Worm (Caenorhabditis elegans) whole organism, mixed stage, embryonic: ENCODE measurements around the gene F17C11.4.

Experiments used
- M03D4.4 ChIP-seq: sonication (generic microtip); optimal IDR thresholded peaks from 2 replicates; lab custom pipeline; 2017; ENCODE audit warnings: mild to moderate bottlenecking, missing genetic modification characterization, missing compliant biosample characterization
- bed-3 ChIP-seq: fragments of 200-800 bp; sonication (Bioruptor generic); optimal IDR thresholded peaks from 3 replicates; lab custom pipeline; 2018; ENCODE audit warnings: mild to moderate bottlenecking, missing genetic modification characterization, moderate library complexity, missing compliant biosample characterization
- blmp-1 ChIP-seq: fragments of 150-350 bp; optimal IDR thresholded peaks from 2 replicates; lab custom pipeline; 2014; ENCODE audit warnings: missing biosample characterization, missing genetic modification characterization
- ceh-39 ChIP-seq: fragments of 150-350 bp; optimal IDR thresholded peaks from 2 replicates; lab custom pipeline; 2014; ENCODE audit warnings: missing biosample characterization, missing genetic modification characterization
- ceh-43 ChIP-seq: fragments of 200-800 bp; sonication (Bioruptor generic); optimal IDR thresholded peaks from 2 replicates; lab custom pipeline; 2018; ENCODE audit warnings: mild to moderate bottlenecking, missing genetic modification characterization, moderate library complexity, missing compliant biosample characterization
- ceh-83 ChIP-seq: fragments of 200-800 bp; sonication (Bioruptor generic); optimal IDR thresholded peaks from 2 replicates; lab custom pipeline; 2018; ENCODE audit warnings: mild to moderate bottlenecking, missing genetic modification characterization, missing compliant biosample characterization
- ces-1 ChIP-seq: fragments of 150-350 bp; optimal IDR thresholded peaks from 2 replicates; lab custom pipeline; 2014; ENCODE audit warnings: missing biosample characterization, missing genetic modification reagents, missing genetic modification characterization
- cnd-1 ChIP-seq: fragments of 200-800 bp; sonication (Bioruptor generic); optimal IDR thresholded peaks from 2 replicates; lab custom pipeline; 2018; ENCODE audit warnings: mild to moderate bottlenecking, missing genetic modification characterization, missing compliant biosample characterization
- drap-1 ChIP-seq: fragments of 200-800 bp; sonication (Bioruptor generic); optimal IDR thresholded peaks from 3 replicates; lab custom pipeline; 2018; ENCODE audit warnings: mild to moderate bottlenecking, missing genetic modification characterization, missing compliant biosample characterization
- elt-1 ChIP-seq: sonication (generic microtip); optimal IDR thresholded peaks from 2 replicates; lab custom pipeline; 2017; ENCODE audit warnings: missing genetic modification characterization, mild to moderate bottlenecking, missing compliant biosample characterization, antibody characterized with exemption, moderate library complexity, borderline replicate concordance; ENCODE audit not compliant: insufficient read depth
- elt-3 ChIP-seq: fragments of 150-350 bp; optimal IDR thresholded peaks from 2 replicates; lab custom pipeline; 2014; ENCODE audit warnings: missing biosample characterization, missing genetic modification characterization
- flh-1 ChIP-seq: fragments of 200-800 bp; sonication (Bioruptor generic); optimal IDR thresholded peaks from 2 replicates; lab custom pipeline; 2018; ENCODE audit warnings: mild to moderate bottlenecking, missing genetic modification characterization, moderate library complexity, missing compliant biosample characterization
- ham-2 ChIP-seq: fragments of 200-800 bp; sonication (Bioruptor generic); optimal IDR thresholded peaks from 2 replicates; lab custom pipeline; 2018; ENCODE audit warnings: mild to moderate bottlenecking, missing genetic modification characterization, missing compliant biosample characterization
- hlh-1 ChIP-seq: fragments of 150-350 bp; optimal IDR thresholded peaks from 2 replicates; lab custom pipeline; 2014; ENCODE audit warnings: missing biosample characterization, missing genetic modification reagents, missing genetic modification characterization
- lin-13 ChIP-seq: fragments of 150-350 bp; optimal IDR thresholded peaks from 2 replicates; lab custom pipeline; 2014; ENCODE audit warnings: missing biosample characterization, missing genetic modification characterization
- lin-32 ChIP-seq: fragments of 200-800 bp; sonication (Bioruptor generic); optimal IDR thresholded peaks from 2 replicates; lab custom pipeline; 2018; ENCODE audit warnings: mild to moderate bottlenecking, missing genetic modification characterization, missing compliant biosample characterization
- lsy-2 ChIP-seq: fragments of 150-350 bp; optimal IDR thresholded peaks from 2 replicates; lab custom pipeline; 2014; ENCODE audit warnings: missing biosample characterization, missing genetic modification characterization
- mab-5 ChIP-seq: fragments of 150-350 bp; optimal IDR thresholded peaks from 2 replicates; lab custom pipeline; 2014; ENCODE audit warnings: missing biosample characterization, missing genetic modification characterization
- mep-1 ChIP-seq: fragments of 150-350 bp; optimal IDR thresholded peaks from 2 replicates; lab custom pipeline; 2017; ENCODE audit warnings: missing biosample characterization, missing genetic modification reagents, missing genetic modification characterization, inconsistent platforms
- mls-2 ChIP-seq: sonication (generic microtip); optimal IDR thresholded peaks from 2 replicates; lab custom pipeline; 2016; ENCODE audit warnings: mild to moderate bottlenecking, missing genetic modification characterization, moderate library complexity, missing compliant biosample characterization
- nhr-12 ChIP-seq: fragments of 150-350 bp; optimal IDR thresholded peaks from 2 replicates; lab custom pipeline; 2014; ENCODE audit warnings: missing biosample characterization, missing genetic modification characterization
- nhr-2 ChIP-seq: fragments of 150-350 bp; optimal IDR thresholded peaks from 2 replicates; lab custom pipeline; 2014; ENCODE audit warnings: missing biosample characterization, missing genetic modification characterization
- nhr-237 ChIP-seq: fragments of 150-350 bp; optimal IDR thresholded peaks from 2 replicates; lab custom pipeline; 2014; ENCODE audit warnings: missing biosample characterization, missing genetic modification characterization
- nhr-76 ChIP-seq: sonication (generic microtip); optimal IDR thresholded peaks from 2 replicates; lab custom pipeline; 2017; ENCODE audit warnings: missing biosample characterization, missing genetic modification characterization
- pha-4 ChIP-seq: fragments of 150-350 bp; optimal IDR thresholded peaks from 2 replicates; lab custom pipeline; 2018; ENCODE audit warnings: missing biosample characterization, missing genetic modification reagents, missing genetic modification characterization
- sem-2 ChIP-seq: fragments of 200-800 bp; sonication (Bioruptor generic); optimal IDR thresholded peaks from 2 replicates; lab custom pipeline; 2018; ENCODE audit warnings: mild to moderate bottlenecking, missing genetic modification characterization, missing compliant biosample characterization
- tbx-8 ChIP-seq: fragments of 200-800 bp; sonication (Bioruptor generic); optimal IDR thresholded peaks from 2 replicates; lab custom pipeline; 2018; ENCODE audit warnings: mild to moderate bottlenecking, missing genetic modification characterization, moderate library complexity, missing compliant biosample characterization
- unc-120 ChIP-seq: sonication (generic microtip); optimal IDR thresholded peaks from 2 replicates; lab custom pipeline; 2017; ENCODE audit warnings: missing genetic modification characterization, missing compliant biosample characterization; ENCODE audit not compliant: poor library complexity, severe bottlenecking
- unc-39 ChIP-seq: fragments of 150-350 bp; optimal IDR thresholded peaks from 2 replicates; lab custom pipeline; 2014; ENCODE audit warnings: missing biosample characterization, missing genetic modification characterization
- unc-62 ChIP-seq: fragments of 150-350 bp; optimal IDR thresholded peaks from 2 replicates; lab custom pipeline; 2014; ENCODE audit warnings: missing biosample characterization, missing genetic modification reagents, missing genetic modification characterization
- zip-8 ChIP-seq: fragments of 150-350 bp; optimal IDR thresholded peaks from 2 replicates; lab custom pipeline; 2014; ENCODE audit warnings: missing biosample characterization, missing genetic modification characterization
- ztf-11 ChIP-seq: fragments of 150-350 bp; optimal IDR thresholded peaks from 2 replicates; lab custom pipeline; 2014; ENCODE audit warnings: missing biosample characterization, missing genetic modification characterization

The F17C11.4 gene

ce11 chrV:10938739-10939138 is 12.9 kb upstream of the F17C11.4 start, which contains the start of gene F17C11.11:
F17C11.11 (minus strand) TSS chrV:10938817.
- peak; percentile 5 for TF ChIP-seq hlh-1 (tag; lab: Kevin White, UChicago)
- no peak for TF ChIP-seq nhr-237
- no peak for TF ChIP-seq nhr-76 (tag; lab: Kevin White, UChicago)
- no peak for TF ChIP-seq flh-1
- no peak for TF ChIP-seq elt-1 (tag; lab: Kevin White, UChicago)
- TF ChIP-seq pha-4 (tag; lab: Kevin White, UChicago), result no peak
- no peak for TF ChIP-seq M03D4.4 (tag; lab: Kevin White, UChicago)
- TF ChIP-seq ztf-11 (tag; lab: Kevin White, UChicago), result no peak

- TF ChIP-seq ceh-43 (GFP tag; lab: Kevin White, UChicago) (no peak), ceh-39 (tag; lab: Kevin White, UChicago) (no peak), pha-4 (tag; lab: Kevin White, UChicago) (no peak), nhr-76 (tag; lab: Kevin White, UChicago) (no peak), elt-1 (tag; lab: Kevin White, UChicago) (peak; percentile 6), nhr-237 (no peak), sem-2 (GFP tag; lab: Kevin White, UChicago) (no peak), mep-1 (tag; lab: Kevin White, UChicago) (no peak)
These were observed 11.6 kb upstream of the F17C11.4 start for ce11 chrV:10939990-10940570.

ce11 chrV:10940571-10940991 is 11.1 kb upstream of the F17C11.4 start:
- peak; percentile 34 for TF ChIP-seq unc-120
- TF ChIP-seq mab-5 (tag; lab: Kevin White, UChicago), result no peak
- peak; percentile 58 for TF ChIP-seq ces-1 (GFP tag; lab: Kevin White, UChicago)
- TF ChIP-seq zip-8 (tag; lab: Kevin White, UChicago), result peak; percentile 66
- TF ChIP-seq flh-1, result no peak
- TF ChIP-seq nhr-12, result no peak
- TF ChIP-seq hlh-1 (tag; lab: Kevin White, UChicago), result peak; percentile 9
- peak; percentile 14 for TF ChIP-seq blmp-1 (tag; lab: Kevin White, UChicago)
- peak; percentile 20 for TF ChIP-seq drap-1 (GFP tag; lab: Kevin White, UChicago)
- TF ChIP-seq bed-3 (GFP tag; lab: Kevin White, UChicago), result no peak
- TF ChIP-seq ceh-39 (tag; lab: Kevin White, UChicago), result peak; percentile 43
- peak; percentile 50 for TF ChIP-seq mep-1 (tag; lab: Kevin White, UChicago)
- TF ChIP-seq ham-2 (GFP tag; lab: Kevin White, UChicago), result peak; percentile 39
- no peak for TF ChIP-seq lin-13 (tag; lab: Kevin White, UChicago)
- no peak for TF ChIP-seq mls-2 (tag; lab: Kevin White, UChicago)
- TF ChIP-seq lsy-2 (tag; lab: Kevin White, UChicago), result peak; percentile 22
- peak; percentile 68 for TF ChIP-seq nhr-2 (tag; lab: Kevin White, UChicago)
- TF ChIP-seq unc-62 (GFP tag; lab: Kevin White, UChicago), result peak; percentile 75
- no peak for TF ChIP-seq elt-3 (tag; lab: Kevin White, UChicago)
- TF ChIP-seq pha-4 (tag; lab: Kevin White, UChicago), result peak; percentile 4
- TF ChIP-seq, all 35 proteins: peak for 13

ce11 chrV:10941150-10941549 is 10.5 kb upstream of the F17C11.4 start, which contains the start of gene F17C11.26:
F17C11.26 (plus strand) TSS chrV:10941450.
- TF ChIP-seq flh-1, result no peak
- TF ChIP-seq elt-3 (tag; lab: Kevin White, UChicago), result no peak
- no peak for TF ChIP-seq cnd-1 (tag; lab: Kevin White, UChicago)
- no peak for TF ChIP-seq ztf-11 (tag; lab: Kevin White, UChicago)
- no peak for TF ChIP-seq ceh-43 (GFP tag; lab: Kevin White, UChicago)
- TF ChIP-seq nhr-2 (tag; lab: Kevin White, UChicago), result no peak
- TF ChIP-seq unc-39 (tag; lab: Kevin White, UChicago), result no peak
- TF ChIP-seq tbx-8, result no peak
- no peak for TF ChIP-seq nhr-237

- TF ChIP-seq lin-32 (GFP tag; lab: Kevin White, UChicago) (no peak), elt-1 (tag; lab: Kevin White, UChicago) (no peak), tbx-8 (no peak), cnd-1 (tag; lab: Kevin White, UChicago) (no peak), unc-62 (GFP tag; lab: Kevin White, UChicago) (no peak), pha-4 (tag; lab: Kevin White, UChicago) (no peak), ceh-83 (GFP tag; lab: Kevin White, UChicago) (no peak), blmp-1 (tag; lab: Kevin White, UChicago) (no peak), ceh-39 (tag; lab: Kevin White, UChicago) (no peak), flh-1 (no peak), lin-13 (tag; lab: Kevin White, UChicago) (no peak), mab-5 (tag; lab: Kevin White, UChicago) (no peak), bed-3 (GFP tag; lab: Kevin White, UChicago) (no peak), unc-39 (tag; lab: Kevin White, UChicago) (no peak), ceh-43 (GFP tag; lab: Kevin White, UChicago) (no peak), unc-120 (no peak)
These were observed 9.5 kb upstream of the F17C11.4 start, which contains the start of gene zip-9 for ce11 chrV:10942161-10942560. zip-9 (plus strand) TSS chrV:10942461.
